Fruit fly (Drosophila melanogaster) whole organism, embryonic: Measurements from ENCODE around the gene Cpr92A.

Experiments used
- ATbp ChIP-seq: fragments of 200-800 bp; sonication (Bioruptor generic); optimal IDR thresholded peaks from 2 replicates; lab custom pipeline; 2017; ENCODE audit warnings: missing biosample characterization, mild to moderate bottlenecking, missing genetic modification characterization, missing genetic modification reagents
- Bteb2 ChIP-seq: fragments of 200-800 bp; sonication (Bioruptor generic); optimal IDR thresholded peaks from 2 replicates; lab custom pipeline; 2016; ENCODE audit warnings: missing biosample characterization, missing genetic modification characterization
- CG10209 ChIP-seq: fragments of 200-800 bp; sonication (Bioruptor generic); optimal IDR thresholded peaks from 3 replicates; lab custom pipeline; 2017; ENCODE audit warnings: missing biosample characterization, mild to moderate bottlenecking, missing genetic modification characterization, missing genetic modification reagents
- CG10267 ChIP-seq: fragments of 200-800 bp; sonication (Bioruptor generic); optimal IDR thresholded peaks from 2 replicates; lab custom pipeline; 2018; ENCODE audit warnings: missing biosample characterization, mild to moderate bottlenecking, missing genetic modification characterization, moderate library complexity
- CG10274 ChIP-seq: fragments of 200-800 bp; sonication (Bioruptor generic); optimal IDR thresholded peaks from 3 replicates; lab custom pipeline; 2017; ENCODE audit warnings: missing biosample characterization, mild to moderate bottlenecking, missing genetic modification characterization
- CG10959 ChIP-seq: fragments of 200-800 bp; sonication (Bioruptor generic); IDR thresholded peaks from 2 replicates; pipeline ENCODE4 v1.3.6; 2022; ENCODE audit warnings: missing biosample characterization, missing genetic modification characterization
- CG11456 ChIP-seq: fragments of 200-800 bp; sonication (Bioruptor generic); IDR thresholded peaks from 3 replicates; pipeline ENCODE4 v1.3.6; 2022; ENCODE audit warnings: missing biosample characterization, missing genetic modification characterization
- CG12299 ChIP-seq: fragments of 200-800 bp; sonication (Bioruptor generic); optimal IDR thresholded peaks from 2 replicates; lab custom pipeline; 2018; ENCODE audit warnings: missing biosample characterization, mild to moderate bottlenecking, missing genetic modification characterization
- CG14710 ChIP-seq: fragments of 200-800 bp; sonication (Bioruptor generic); optimal IDR thresholded peaks from 3 replicates; lab custom pipeline; 2019; ENCODE audit warnings: missing biosample characterization, mild to moderate bottlenecking, missing genetic modification characterization, moderate library complexity
- CG18599 ChIP-seq: fragments of 200-800 bp; sonication (Bioruptor generic); optimal IDR thresholded peaks from 3 replicates; lab custom pipeline; 2017; ENCODE audit warnings: missing biosample characterization, missing genetic modification characterization, mild to moderate bottlenecking, moderate library complexity, missing genetic modification reagents
- CG2202 ChIP-seq: fragments of 200-800 bp; sonication (Bioruptor generic); optimal IDR thresholded peaks from 2 replicates; lab custom pipeline; 2018; ENCODE audit warnings: missing biosample characterization, mild to moderate bottlenecking, missing genetic modification characterization
- CG2875 ChIP-seq: fragments of 200-800 bp; sonication (Bioruptor generic); optimal IDR thresholded peaks from 2 replicates; lab custom pipeline; 2017; ENCODE audit warnings: missing biosample characterization, mild to moderate bottlenecking, missing genetic modification characterization, missing genetic modification reagents
- CG31441 ChIP-seq: fragments of 200-800 bp; sonication (Bioruptor generic); IDR thresholded peaks from 2 replicates; pipeline ENCODE4 v1.3.6; 2022; ENCODE audit warnings: missing biosample characterization, missing genetic modification characterization
- CG33557 ChIP-seq: fragments of 200-800 bp; sonication (Bioruptor generic); optimal IDR thresholded peaks from 2 replicates; lab custom pipeline; 2019; ENCODE audit warnings: missing biosample characterization, mild to moderate bottlenecking, missing genetic modification characterization, moderate library complexity
- CG4328 ChIP-seq: fragments of 200-800 bp; sonication (Bioruptor generic); optimal IDR thresholded peaks from 3 replicates; lab custom pipeline; 2017; ENCODE audit warnings: missing biosample characterization, missing genetic modification reagents, missing genetic modification characterization
- CG4617 ChIP-seq: fragments of 200-800 bp; sonication (Bioruptor generic); optimal IDR thresholded peaks from 3 replicates; lab custom pipeline; 2016; ENCODE audit warnings: missing biosample characterization, missing genetic modification characterization, borderline replicate concordance
- CG4707 ChIP-seq: fragments of 200-800 bp; sonication (Bioruptor generic); optimal IDR thresholded peaks from 2 replicates; lab custom pipeline; 2018; ENCODE audit warnings: missing biosample characterization, mild to moderate bottlenecking, missing genetic modification characterization, moderate library complexity
- CG5245 ChIP-seq: fragments of 200-800 bp; sonication (Bioruptor generic); optimal IDR thresholded peaks from 3 replicates; lab custom pipeline; 2016; ENCODE audit warnings: missing biosample characterization, missing genetic modification characterization
- CG5953 ChIP-seq: fragments of 200-800 bp; sonication (Bioruptor generic); IDR thresholded peaks from 2 replicates; pipeline ENCODE4 v1.3.6; 2022; ENCODE audit warnings: missing biosample characterization, missing genetic modification characterization
- CG6689 ChIP-seq: fragments of 200-800 bp; sonication (Bioruptor generic); IDR thresholded peaks from 2 replicates; pipeline ENCODE4 v1.3.6; 2022; ENCODE audit warnings: missing biosample characterization, missing genetic modification characterization
- CG8281 ChIP-seq: fragments of 200-800 bp; sonication (Bioruptor generic); optimal IDR thresholded peaks from 2 replicates; lab custom pipeline; 2018; ENCODE audit warnings: missing biosample characterization, mild to moderate bottlenecking, missing genetic modification characterization, moderate library complexity
- CG8924 ChIP-seq: fragments of 200-800 bp; optimal IDR thresholded peaks from 3 replicates; lab custom pipeline; 2019; ENCODE audit warnings: missing biosample characterization, mild to moderate bottlenecking, missing genetic modification characterization, moderate library complexity
- D19A ChIP-seq: fragments of 200-800 bp; optimal IDR thresholded peaks from 3 replicates; lab custom pipeline; 2019; ENCODE audit warnings: missing biosample characterization, mild to moderate bottlenecking, missing genetic modification characterization, moderate library complexity
- Dip3 ChIP-seq: fragments of 200-800 bp; sonication (Bioruptor generic); optimal IDR thresholded peaks from 3 replicates; lab custom pipeline; 2016; ENCODE audit warnings: missing biosample characterization, missing genetic modification characterization
- Dref ChIP-seq: fragments of 200-800 bp; sonication (Bioruptor generic); IDR thresholded peaks from 2 replicates; pipeline ENCODE4 v1.3.6; 2022; ENCODE audit warnings: missing biosample characterization, missing genetic modification characterization
- GATAe ChIP-seq: fragments of 200-800 bp; sonication (Bioruptor generic); conservative IDR thresholded peaks from 2 replicates; pipeline ENCODE4 v1.3.6; 2022; ENCODE audit warnings: missing biosample characterization, missing genetic modification characterization
- Gug ChIP-seq: fragments of 200-800 bp; sonication (Bioruptor generic); IDR thresholded peaks from 4 replicates; pipeline ENCODE4 v1.3.6; 2022; ENCODE audit warnings: missing biosample characterization, missing genetic modification characterization
- HHEX ChIP-seq: fragments of 200-800 bp; sonication (Bioruptor generic); optimal IDR thresholded peaks from 3 replicates; lab custom pipeline; 2017; ENCODE audit warnings: missing biosample characterization, mild to moderate bottlenecking, missing genetic modification characterization, missing genetic modification reagents
- HmgD ChIP-seq: fragments of 200-800 bp; sonication (Bioruptor generic); optimal IDR thresholded peaks from 3 replicates; lab custom pipeline; 2016; ENCODE audit warnings: missing biosample characterization, missing genetic modification characterization
- Hr3 ChIP-seq: fragments of 200-800 bp; sonication (Bioruptor generic); optimal IDR thresholded peaks from 3 replicates; lab custom pipeline; 2016; ENCODE audit warnings: missing biosample characterization, missing genetic modification characterization
- Hsf ChIP-seq: fragments of 200-800 bp; sonication (Bioruptor generic); optimal IDR thresholded peaks from 3 replicates; lab custom pipeline; 2016; ENCODE audit warnings: missing biosample characterization, missing genetic modification characterization
- Jarid2 ChIP-seq: fragments of 200-800 bp; sonication (Bioruptor generic); optimal IDR thresholded peaks from 3 replicates; lab custom pipeline; 2017; ENCODE audit warnings: mild to moderate bottlenecking, missing biosample characterization, missing genetic modification reagents, missing genetic modification characterization
- Meics ChIP-seq: fragments of 200-800 bp; sonication (Bioruptor generic); optimal IDR thresholded peaks from 2 replicates; lab custom pipeline; 2017; ENCODE audit warnings: missing biosample characterization, mild to moderate bottlenecking, missing genetic modification characterization
- Mes4 ChIP-seq: fragments of 200-800 bp; sonication (Bioruptor generic); optimal IDR thresholded peaks from 2 replicates; lab custom pipeline; 2016; ENCODE audit warnings: missing biosample characterization, missing genetic modification characterization
- NC2β ChIP-seq: fragments of 200-800 bp; sonication (Bioruptor generic); optimal IDR thresholded peaks from 2 replicates; lab custom pipeline; 2016; ENCODE audit warnings: missing biosample characterization, missing genetic modification characterization
- Optix ChIP-seq: fragments of 200-800 bp; sonication (Bioruptor generic); IDR thresholded peaks from 3 replicates; pipeline ENCODE4 v1.3.6; 2022; ENCODE audit warnings: missing biosample characterization, missing genetic modification characterization
- Ravus ChIP-seq: fragments of 200-800 bp; sonication (Bioruptor generic); IDR thresholded peaks from 2 replicates; pipeline ENCODE4 v1.3.6; 2022; ENCODE audit warnings: missing biosample characterization, missing genetic modification characterization
- Sox100B ChIP-seq: fragments of 200-800 bp; sonication (Bioruptor generic); optimal IDR thresholded peaks from 3 replicates; lab custom pipeline; 2018; ENCODE audit warnings: missing biosample characterization, mild to moderate bottlenecking, missing genetic modification characterization
- Xbp1 ChIP-seq: fragments of 200-800 bp; sonication (Bioruptor generic); optimal IDR thresholded peaks from 3 replicates; lab custom pipeline; 2016; ENCODE audit warnings: missing biosample characterization, mild to moderate bottlenecking, missing genetic modification characterization
- Xrp1 ChIP-seq: fragments of 200-800 bp; sonication (Bioruptor generic); IDR thresholded peaks from 2 replicates; pipeline ENCODE4 v1.3.6; 2022; ENCODE audit warnings: missing biosample characterization, missing genetic modification characterization
- disco-r ChIP-seq: fragments of 200-800 bp; sonication (Bioruptor generic); optimal IDR thresholded peaks from 2 replicates; lab custom pipeline; 2016; ENCODE audit warnings: missing biosample characterization, missing genetic modification characterization
- dm ChIP-seq: fragments of 200-800 bp; sonication (Bioruptor generic); optimal IDR thresholded peaks from 3 replicates; lab custom pipeline; 2016; ENCODE audit warnings: missing biosample characterization, missing genetic modification characterization
- fd102C ChIP-seq: fragments of 200-800 bp; sonication (Bioruptor generic); optimal IDR thresholded peaks from 2 replicates; lab custom pipeline; 2018; ENCODE audit warnings: missing biosample characterization, mild to moderate bottlenecking, missing genetic modification characterization, moderate library complexity
- fd96Cb ChIP-seq: fragments of 200-800 bp; sonication (Bioruptor generic); optimal IDR thresholded peaks from 2 replicates; lab custom pipeline; 2018; ENCODE audit warnings: missing biosample characterization, mild to moderate bottlenecking, missing genetic modification characterization, moderate library complexity
- fu2 ChIP-seq: fragments of 200-800 bp; sonication (Bioruptor generic); optimal IDR thresholded peaks from 2 replicates; lab custom pipeline; 2016; ENCODE audit warnings: missing biosample characterization, missing genetic modification characterization
- sens ChIP-seq: fragments of 200-800 bp; sonication (Bioruptor generic); peaks from one replicate; lab custom pipeline; 2016; ENCODE audit warnings: missing biosample characterization, missing genetic modification characterization
- seq ChIP-seq: fragments of 200-800 bp; sonication (Bioruptor generic); IDR thresholded peaks from 2 replicates; pipeline ENCODE4 v1.3.6; 2022; ENCODE audit warnings: missing biosample characterization, missing genetic modification characterization
- tap ChIP-seq: fragments of 200-800 bp; optimal IDR thresholded peaks from 3 replicates; lab custom pipeline; 2019; ENCODE audit warnings: missing biosample characterization, mild to moderate bottlenecking, missing genetic modification characterization, moderate library complexity
- tgo ChIP-seq: fragments of 200-800 bp; sonication (Bioruptor generic); IDR thresholded peaks from 3 replicates; pipeline ENCODE4 v1.3.6; 2022; ENCODE audit warnings: missing biosample characterization, missing genetic modification characterization
- vvl ChIP-seq: fragments of 200-800 bp; sonication (Bioruptor generic); IDR thresholded peaks from 2 replicates; pipeline ENCODE4 v1.3.6; 2022; ENCODE audit warnings: missing biosample characterization, missing genetic modification characterization

The Cpr92A gene

dm6 chr3R:19627792-19628522 lies 29.2 kb upstream of the Cpr92A start (continued):
- TF ChIP-seq Dref: no peak
- TF ChIP-seq Xbp1 (GFP tag; lab: Kevin White, UChicago): no peak
- TF ChIP-seq CG18599 (GFP tag; lab: Kevin White, UChicago): peak; percentile 69
- peak; percentile 73 for TF ChIP-seq Sox100B
- TF ChIP-seq CG2202: no peak
- TF ChIP-seq CG10209 (GFP tag; lab: Kevin White, UChicago): peak; percentile 6
- no peak for TF ChIP-seq Mes4
- TF ChIP-seq disco-r (GFP tag; lab: Kevin White, UChicago): no peak
- TF ChIP-seq CG31441 (GFP tag; lab: Robert Waterston, UW): peak; percentile 63
- no peak for TF ChIP-seq CG10959 (GFP tag; lab: Robert Waterston, UW)
- no peak for TF ChIP-seq Dip3 (GFP tag; lab: Kevin White, UChicago)
- TF ChIP-seq CG5953: no peak
- TF ChIP-seq CG8924 (tag; lab: Kevin White, UChicago): peak; percentile 71
- peak; percentile 62 for TF ChIP-seq CG14710 (tag; lab: Kevin White, UChicago)
- TF ChIP-seq dm (GFP tag; lab: Kevin White, UChicago): no peak
- peak; percentile 67 for TF ChIP-seq fd96Cb (tag; lab: Kevin White, UChicago)
- TF ChIP-seq Gug (GFP tag; lab: Robert Waterston, UW): no peak
- no peak for TF ChIP-seq ATbp (GFP tag; lab: Kevin White, UChicago)
- TF ChIP-seq fd102C: no peak
- peak; percentile 50 for TF ChIP-seq tap (tag; lab: Kevin White, UChicago)
- TF ChIP-seq CG8281: no peak
- TF ChIP-seq Hr3 (GFP tag; lab: Kevin White, UChicago): peak; percentile 2
- TF ChIP-seq D19A (tag; lab: Kevin White, UChicago): peak; percentile 56
- TF ChIP-seq Xrp1 (GFP tag; lab: Robert Waterston, UW): peak; percentile 49; the same call in 1 of the 2 replicates
- no peak for TF ChIP-seq CG4707
- TF ChIP-seq CG10274 (GFP tag; lab: Kevin White, UChicago): peak; percentile 61
- peak; percentile 69 for TF ChIP-seq Meics (GFP tag; lab: Kevin White, UChicago)
- peak; percentile 40; the same call in 2 of the 3 replicates for TF ChIP-seq tgo (GFP tag; lab: Robert Waterston, UW)
- TF ChIP-seq NC2β (GFP tag; lab: Kevin White, UChicago): no peak
- TF ChIP-seq Bteb2 (GFP tag; lab: Kevin White, UChicago): no peak
- TF ChIP-seq CG11456 (GFP tag; lab: Robert Waterston, UW): 0 out of 3 replicates have a peak, but pooled peaks have one; percentile 39
- TF ChIP-seq HmgD (GFP tag; lab: Kevin White, UChicago): no peak
- no peak for TF ChIP-seq CG4328
- TF ChIP-seq CG5245 (GFP tag; lab: Kevin White, UChicago): peak; percentile 5
- TF ChIP-seq vvl (GFP tag; lab: Robert Waterston, UW): 0 out of 2 replicates have a peak, but pooled peaks have one; percentile 28
- no peak for TF ChIP-seq CG12299 (tag; lab: Kevin White, UChicago)
- no peak for TF ChIP-seq seq
- TF ChIP-seq Ravus (GFP tag; lab: Robert Waterston, UW): no peak
- no peak for TF ChIP-seq CG4617
- no peak for TF ChIP-seq Hsf (GFP tag; lab: Kevin White, UChicago)
- TF ChIP-seq HHEX: peak; percentile 77
- TF ChIP-seq GATAe (GFP tag; lab: Robert Waterston, UW): no peak
- TF ChIP-seq fu2 (GFP tag; lab: Kevin White, UChicago): no peak
- no peak for TF ChIP-seq Optix (GFP tag; lab: Robert Waterston, UW)
- TF ChIP-seq CG33557 (GFP tag; lab: Kevin White, UChicago): no peak
- TF ChIP-seq CG10267 (tag; lab: Kevin White, UChicago): peak; percentile 56
- peak; percentile 72 for TF ChIP-seq sens (GFP tag; lab: Kevin White, UChicago)
- TF ChIP-seq CG6689: peak; percentile 58
- no peak for TF ChIP-seq CG2875 (GFP tag; lab: Kevin White, UChicago)
- peak; percentile 40 for TF ChIP-seq Jarid2
